Fruit fly (Drosophila melanogaster): ENCODE measurements around the gene CG6470.

DNA sequence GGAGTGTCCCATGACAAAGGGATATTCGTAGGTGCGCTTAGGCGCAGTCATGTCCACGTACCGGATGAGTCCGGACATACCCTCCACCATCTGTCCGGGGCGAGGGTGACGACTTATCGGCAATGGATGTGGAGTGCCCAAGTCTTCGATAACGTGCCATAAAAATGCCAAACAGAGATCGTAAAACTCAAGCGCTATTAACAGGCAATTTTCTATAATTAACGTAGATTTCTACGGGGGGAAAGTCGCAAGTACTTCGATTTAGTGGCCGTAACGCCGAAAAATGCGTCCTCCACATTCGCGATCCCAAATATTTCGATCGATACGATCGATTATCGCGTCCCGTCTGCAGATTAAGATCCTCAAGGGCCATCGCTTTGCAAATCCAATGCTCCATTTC is 5.2 kb downstream of the CG6470 start:
- no peak for TF ChIP-seq CG7101 (tag; optimal IDR thresholded peaks at IDR 0.05)
- TF ChIP-seq Mnt (GFP tag; optimal IDR thresholded peaks at IDR 0.05): no peak
- TF ChIP-seq cic (GFP tag; optimal IDR thresholded peaks at IDR 0.05): no peak
- no peak for TF ChIP-seq CG12768 (GFP tag; optimal IDR thresholded peaks at IDR 0.05)
- no peak for TF ChIP-seq Clk (GFP tag; optimal IDR thresholded peaks at IDR 0.05)
- no peak for TF ChIP-seq kay (GFP tag; ENCODE audit: borderline replicate concordance)
- no peak for TF ChIP-seq CG7045 (GFP tag; optimal IDR thresholded peaks at IDR 0.05)
- no peak for TF ChIP-seq CG11617 (GFP tag; optimal IDR thresholded peaks at IDR 0.05)

All from whole organism, adult.